Worm (Caenorhabditis elegans): Measurements from ENCODE around the gene ZC449.7.

- TF ChIP-seq tbx-8 (GFP tag; optimal IDR thresholded peaks at IDR 0.05): no peak
- no peak for TF ChIP-seq pha-4 (tag; optimal IDR thresholded peaks at IDR 0.05)
- peak; percentile 61 for TF ChIP-seq unc-120 (tag; optimal IDR thresholded peaks at IDR 0.05; ENCODE audit: poor library complexity, severe bottlenecking)
- no peak for TF ChIP-seq snpc-4 (tag; optimal IDR thresholded peaks at IDR 0.05)
Observed at ce11 chrX:4971427-4971826, 42.4 kb upstream of the ZC449.7 start.
